Worm (Caenorhabditis elegans): Measurements from ENCODE around the gene dph-2.

DNA sequence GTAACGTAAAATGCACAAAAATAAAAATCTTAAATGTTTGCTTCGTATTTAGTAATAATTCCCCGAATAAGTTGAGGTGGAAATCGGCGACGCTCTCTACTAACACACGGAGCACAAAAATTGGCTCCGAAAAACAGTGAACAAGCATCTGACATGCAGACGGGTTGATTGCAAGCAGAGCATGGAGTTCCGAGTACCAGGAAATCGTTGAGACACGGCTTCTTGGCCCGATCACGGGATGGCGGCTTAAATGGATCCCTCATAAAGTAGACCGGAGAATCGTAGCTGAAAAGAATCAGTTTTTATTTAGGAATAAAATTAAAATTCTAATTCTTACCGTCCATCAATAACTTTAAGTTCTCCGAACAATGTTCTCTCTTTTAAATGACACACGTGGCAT lies 51.8 kb downstream of the dph-2 start:
- TF ChIP-seq snpc-4 (tag; optimal IDR thresholded peaks at IDR 0.05) (no peak), pha-4 (tag; optimal IDR thresholded peaks at IDR 0.05) (no peak)

All from whole organism, mixed stage, embryonic.